Worm (Caenorhabditis elegans): Measurements from ENCODE around the gene hse-5.

- TF ChIP-seq lin-40 (tag; optimal IDR thresholded peaks at IDR 0.05): no peak
- TF ChIP-seq ceh-100 (GFP tag; IDR thresholded peaks at IDR 0.05): no peak
- TF ChIP-seq Y95B8A.8 (GFP tag; IDR thresholded peaks at IDR 0.05): no peak
- TF ChIP-seq K12H6.12 (tag; optimal IDR thresholded peaks at IDR 0.05): no peak
- no peak for TF ChIP-seq die-1 (tag; optimal IDR thresholded peaks at IDR 0.05)
- no peak for TF ChIP-seq snpc-4 (GFP tag; optimal IDR thresholded peaks at IDR 0.05)
- TF ChIP-seq snpc-4 (tag; optimal IDR thresholded peaks at IDR 0.05): no peak
- TF ChIP-seq B0336.3 (GFP tag; IDR thresholded peaks at IDR 0.05): no peak
- TF ChIP-seq ama-1 (optimal IDR thresholded peaks at IDR 0.05): no peak
- TF ChIP-seq ama-1 (GFP tag; optimal IDR thresholded peaks at IDR 0.05): no peak
- TF ChIP-seq Y79H2A.3 (GFP tag; conservative IDR thresholded peaks at IDR 0.05): no peak
- no peak for TF ChIP-seq ztf-3 (GFP tag; optimal IDR thresholded peaks at IDR 0.05)
- TF ChIP-seq tbp1 (GFP tag; optimal IDR thresholded peaks at IDR 0.05): no peak
- TF ChIP-seq nhr-27 (tag; optimal IDR thresholded peaks at IDR 0.05): no peak
- no peak for TF ChIP-seq pha-4 (tag; optimal IDR thresholded peaks at IDR 0.05)
- no peak for TF ChIP-seq nhr-90 (tag; optimal IDR thresholded peaks at IDR 0.05)
Observed at ce11 chrIII:4320113-4320512, 25.0 kb upstream of the hse-5 start, which contains the start of gene H38K22.6.
